Worm (Caenorhabditis elegans): ENCODE data around the gene col-183.

DNA sequence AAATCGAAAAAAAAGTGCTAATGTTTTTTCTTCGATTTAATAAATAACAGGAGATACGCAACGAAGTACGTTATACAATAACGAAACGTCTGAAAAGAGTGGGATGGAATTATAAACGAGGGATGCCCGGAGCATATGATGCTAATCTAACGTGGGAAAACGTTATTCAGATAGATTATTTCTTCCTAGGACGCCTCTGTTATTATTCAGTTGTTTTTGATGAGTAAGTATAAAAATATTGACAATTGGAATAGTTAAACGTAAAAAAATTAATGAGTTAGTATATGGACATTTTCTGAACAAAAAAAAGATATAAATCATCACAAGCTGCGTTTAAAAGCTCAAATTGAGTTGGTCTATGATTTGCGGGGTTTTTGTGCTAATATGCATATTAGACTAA is 17.2 kb upstream of the col-183 start, which contains the start of gene srd-51:
- TF ChIP-seq him-1 (tag; optimal IDR thresholded peaks at IDR 0.05) (no peak), W03F9.2 (tag; optimal IDR thresholded peaks at IDR 0.05) (no peak)
